Worm (Caenorhabditis elegans) whole organism, L4 larva: ENCODE data around the gene suf-1.

Source experiments
- F26F4.8 ChIP-seq: fragments of 200-800 bp; sonication (Bioruptor generic); conservative IDR thresholded peaks from 2 replicates; pipeline ENCODE4 v1.3.6; 2022; ENCODE audit warnings: missing genetic modification characterization, missing compliant biosample characterization
- F37D6.2 ChIP-seq: sonication (generic microtip); optimal IDR thresholded peaks from 2 replicates; lab custom pipeline; 2016; ENCODE audit warnings: mild to moderate bottlenecking, missing genetic modification characterization, missing compliant biosample characterization
- T20F7.1 ChIP-seq: fragments of 200-800 bp; sonication (Bioruptor generic); optimal IDR thresholded peaks from 2 replicates; lab custom pipeline; 2018; ENCODE audit warnings: mild to moderate bottlenecking, missing genetic modification characterization, missing compliant biosample characterization
- T26A8.4 ChIP-seq: fragments of 200-800 bp; sonication (Bioruptor generic); IDR thresholded peaks from 2 replicates; pipeline ENCODE4 v1.3.6; 2022; ENCODE audit warnings: missing genetic modification characterization, missing compliant biosample characterization
- Y48G9A.11 ChIP-seq: fragments of 200-800 bp; sonication (Bioruptor generic); IDR thresholded peaks from 2 replicates; pipeline ENCODE4 v1.3.6; 2022; ENCODE audit warnings: missing genetic modification reagents, missing genetic modification characterization, missing compliant biosample characterization
- Y5F2A.4 ChIP-seq: fragments of 200-800 bp; sonication (Bioruptor generic); optimal IDR thresholded peaks from 2 replicates; lab custom pipeline; 2018; ENCODE audit warnings: mild to moderate bottlenecking, missing genetic modification characterization, missing compliant biosample characterization
- Y75B8A.6 ChIP-seq: fragments of 200-800 bp; sonication (Bioruptor generic); IDR thresholded peaks from 2 replicates; pipeline ENCODE4 v1.3.6; 2022; ENCODE audit warnings: missing genetic modification reagents, missing genetic modification characterization, missing compliant biosample characterization
- arid-1 ChIP-seq: fragments of 200-800 bp; sonication (Bioruptor generic); conservative IDR thresholded peaks from 2 replicates; pipeline ENCODE4 v1.3.6; 2022; ENCODE audit warnings: missing genetic modification reagents, missing genetic modification characterization, missing compliant biosample characterization
- ceh-20 ChIP-seq: fragments of 200-800 bp; sonication (Bioruptor generic); IDR thresholded peaks from 2 replicates; pipeline ENCODE4 v1.3.6; 2022; ENCODE audit warnings: missing genetic modification reagents, missing genetic modification characterization, missing compliant biosample characterization
- ceh-32 ChIP-seq: sonication (generic microtip); optimal IDR thresholded peaks from 2 replicates; lab custom pipeline; 2016; ENCODE audit warnings: mild to moderate bottlenecking, missing genetic modification characterization, missing compliant biosample characterization; ENCODE audit not compliant: poor library complexity
- ceh-82 ChIP-seq: sonication (generic microtip); optimal IDR thresholded peaks from 2 replicates; lab custom pipeline; 2017; ENCODE audit warnings: missing biosample characterization, missing genetic modification characterization
- ces-1 ChIP-seq: fragments of 150-350 bp; sonication (generic microtip); optimal IDR thresholded peaks from 4 replicates; lab custom pipeline; 2014; ENCODE audit warnings: missing biosample characterization, missing genetic modification reagents, missing genetic modification characterization
- daf-12 ChIP-seq: fragments of 150-350 bp; optimal IDR thresholded peaks from 2 replicates; lab custom pipeline; 2014; ENCODE audit warnings: missing biosample characterization, missing genetic modification reagents, missing genetic modification characterization
- daf-16 ChIP-seq, 3 experiments: sonication (generic microtip); optimal IDR thresholded peaks; 2 replicates each; lab custom pipeline; 2016 to 2017; ENCODE audit warnings: missing genetic modification characterization in 3 of 3, missing genetic modification reagents in 3 of 3, mild to moderate bottlenecking in 2 of 3, missing compliant biosample characterization in 2 of 3, missing biosample characterization in 1 of 3, moderate library complexity in 1 of 3
- dmd-8 ChIP-seq: fragments of 200-800 bp; sonication (Bioruptor generic); IDR thresholded peaks from 2 replicates; pipeline ENCODE4 v1.3.6; 2022; ENCODE audit warnings: missing genetic modification characterization, missing compliant biosample characterization
- dpl-1 ChIP-seq: fragments of 150-350 bp; optimal IDR thresholded peaks from 2 replicates; lab custom pipeline; 2014; ENCODE audit warnings: missing biosample characterization, missing genetic modification reagents, missing genetic modification characterization
- duxl-1 ChIP-seq: sonication (generic microtip); optimal IDR thresholded peaks from 2 replicates; lab custom pipeline; 2016; ENCODE audit warnings: mild to moderate bottlenecking, missing genetic modification characterization, moderate library complexity, missing compliant biosample characterization; ENCODE audit not compliant: poor library complexity
- egl-27 ChIP-seq: sonication (generic microtip); optimal IDR thresholded peaks from 3 replicates; lab custom pipeline; 2017; ENCODE audit warnings: missing biosample characterization, missing genetic modification reagents, missing genetic modification characterization
- fos-1 ChIP-seq: fragments of 150-350 bp; optimal IDR thresholded peaks from 2 replicates; lab custom pipeline; 2014; ENCODE audit warnings: missing biosample characterization, missing genetic modification characterization
- hif-1 ChIP-seq, 2 experiments: sonication (generic microtip); optimal IDR thresholded peaks; 2 replicates each; lab custom pipeline; 2016 to 2017; ENCODE audit warnings: missing compliant biosample characterization in 2 of 2, missing genetic modification characterization in 2 of 2, missing genetic modification reagents in 2 of 2, missing genotype in 2 of 2, mild to moderate bottlenecking in 1 of 2
- hlh-30 ChIP-seq: sonication (generic microtip); optimal IDR thresholded peaks from 2 replicates; lab custom pipeline; 2017; ENCODE audit warnings: antibody characterized with exemption, mild to moderate bottlenecking, missing genetic modification characterization, missing compliant biosample characterization; ENCODE audit not compliant: insufficient read depth
- jun-1 ChIP-seq: fragments of 150-350 bp; optimal IDR thresholded peaks from 2 replicates; lab custom pipeline; 2014; ENCODE audit warnings: missing biosample characterization, missing genetic modification reagents, missing genetic modification characterization
- lin-29 ChIP-seq: fragments of 200-800 bp; sonication (Bioruptor generic); IDR thresholded peaks from 2 replicates; pipeline ENCODE4 v1.3.6; 2022; ENCODE audit warnings: missing genetic modification reagents, missing genetic modification characterization, missing compliant biosample characterization
- lsy-2 ChIP-seq, 2 experiments: fragments of 150-350 bp in 1 of 2; sonication (generic microtip) in 1 of 2; optimal IDR thresholded peaks; 2 replicates each; lab custom pipeline; 2014 to 2017; ENCODE audit warnings: missing biosample characterization in 2 of 2, missing genetic modification characterization in 2 of 2
- mdl-1 ChIP-seq, 2 experiments: fragments of 150-350 bp in 1 of 2; sonication (generic microtip) in 1 of 2; optimal IDR thresholded peaks; 2 replicates each; lab custom pipeline; 2014 to 2017; ENCODE audit warnings: missing biosample characterization in 2 of 2, missing genetic modification characterization in 2 of 2
- mdt-29 ChIP-seq: fragments of 200-800 bp; sonication (Bioruptor generic); IDR thresholded peaks from 2 replicates; pipeline ENCODE4 v1.3.6; 2022; ENCODE audit warnings: missing genetic modification reagents, missing genetic modification characterization, missing compliant biosample characterization
- mep-1 ChIP-seq: fragments of 150-350 bp; sonication (generic microtip); optimal IDR thresholded peaks from 3 replicates; lab custom pipeline; 2014; ENCODE audit warnings: missing biosample characterization, missing genetic modification characterization
- mes-2 ChIP-seq: sonication (generic microtip); optimal IDR thresholded peaks from 2 replicates; lab custom pipeline; 2016; ENCODE audit warnings: missing genotype, mild to moderate bottlenecking, missing genetic modification characterization, missing compliant biosample characterization; ENCODE audit not compliant: poor library complexity, severe bottlenecking
- mxl-2 ChIP-seq: fragments of 200-800 bp; sonication (Bioruptor generic); conservative IDR thresholded peaks from 2 replicates; pipeline ENCODE4 v1.3.6; 2022; ENCODE audit warnings: missing genetic modification reagents, missing genetic modification characterization, missing compliant biosample characterization
- mxl-3 ChIP-seq: fragments of 200-800 bp; sonication (Bioruptor generic); optimal IDR thresholded peaks from 2 replicates; lab custom pipeline; 2018; ENCODE audit warnings: mild to moderate bottlenecking, missing genetic modification characterization, missing compliant biosample characterization
- nhr-102 ChIP-seq: sonication (generic microtip); optimal IDR thresholded peaks from 2 replicates; lab custom pipeline; 2016; ENCODE audit warnings: mild to moderate bottlenecking, missing genetic modification characterization, moderate library complexity, missing compliant biosample characterization
- nhr-111 ChIP-seq: fragments of 200-800 bp; sonication (Bioruptor generic); optimal IDR thresholded peaks from 2 replicates; lab custom pipeline; 2018; ENCODE audit warnings: mild to moderate bottlenecking, missing genetic modification characterization, missing compliant biosample characterization
- nhr-237 ChIP-seq: sonication (generic microtip); optimal IDR thresholded peaks from 2 replicates; lab custom pipeline; 2017; ENCODE audit warnings: missing biosample characterization, missing genetic modification characterization
- nhr-28 ChIP-seq: fragments of 150-350 bp; optimal IDR thresholded peaks from 2 replicates; lab custom pipeline; 2014; ENCODE audit warnings: missing biosample characterization, missing genetic modification characterization
- nhr-41 ChIP-seq: fragments of 200-800 bp; sonication (Bioruptor generic); IDR thresholded peaks from 2 replicates; pipeline ENCODE4 v1.3.6; 2022; ENCODE audit warnings: missing genetic modification reagents, missing genetic modification characterization, missing compliant biosample characterization
- nhr-42 ChIP-seq: fragments of 200-800 bp; sonication (Bioruptor generic); IDR thresholded peaks from 2 replicates; pipeline ENCODE4 v1.3.6; 2022; ENCODE audit warnings: missing genetic modification characterization, missing compliant biosample characterization
- nhr-76 ChIP-seq: fragments of 150-350 bp; optimal IDR thresholded peaks from 2 replicates; lab custom pipeline; 2014; ENCODE audit warnings: missing biosample characterization, missing genetic modification characterization
- rbr-2 ChIP-seq: sonication (generic microtip); optimal IDR thresholded peaks from 2 replicates; lab custom pipeline; 2016; ENCODE audit warnings: missing genotype, missing genetic modification characterization, missing compliant biosample characterization
- skn-1 ChIP-seq: fragments of 150-350 bp; optimal IDR thresholded peaks from 2 replicates; lab custom pipeline; 2014; ENCODE audit warnings: missing biosample characterization, missing genetic modification characterization
- tag-97 ChIP-seq: fragments of 200-800 bp; sonication (Bioruptor generic); IDR thresholded peaks from 2 replicates; pipeline ENCODE4 v1.3.6; 2022; ENCODE audit warnings: missing genetic modification characterization, missing compliant biosample characterization
- tra-1 ChIP-seq: fragments of 200-800 bp; sonication (Bioruptor generic); IDR thresholded peaks from 2 replicates; pipeline ENCODE4 v1.3.6; 2022; ENCODE audit warnings: missing genetic modification reagents, missing genetic modification characterization, missing compliant biosample characterization
- unc-130 ChIP-seq: sonication (generic microtip); optimal IDR thresholded peaks from 2 replicates; lab custom pipeline; 2016; ENCODE audit warnings: missing genetic modification reagents, missing genetic modification characterization, missing compliant biosample characterization
- unc-39 ChIP-seq: sonication (generic microtip); optimal IDR thresholded peaks from 2 replicates; lab custom pipeline; 2017; ENCODE audit warnings: missing biosample characterization, missing genetic modification characterization
- vab-7 ChIP-seq: fragments of 200-800 bp; sonication (Bioruptor generic); IDR thresholded peaks from 2 replicates; pipeline ENCODE4 v1.3.6; 2022; ENCODE audit warnings: missing genetic modification reagents, missing genetic modification characterization, missing compliant biosample characterization
- zag-1 ChIP-seq: fragments of 150-350 bp; optimal IDR thresholded peaks from 2 replicates; lab custom pipeline; 2014; ENCODE audit warnings: missing biosample characterization, missing genetic modification characterization
- zfp-2 ChIP-seq: sonication (generic microtip); optimal IDR thresholded peaks from 2 replicates; lab custom pipeline; 2016; ENCODE audit warnings: mild to moderate bottlenecking, missing genetic modification characterization, missing compliant biosample characterization
- zfp-3 ChIP-seq: fragments of 200-800 bp; sonication (Bioruptor generic); conservative IDR thresholded peaks from 2 replicates; pipeline ENCODE4 v1.3.6; 2022; ENCODE audit warnings: missing genetic modification reagents, missing genetic modification characterization, missing compliant biosample characterization
- zip-2 ChIP-seq: fragments of 150-350 bp; optimal IDR thresholded peaks from 2 replicates; lab custom pipeline; 2014; ENCODE audit warnings: missing biosample characterization, missing genetic modification characterization
- ztf-7 ChIP-seq: fragments of 150-350 bp; optimal IDR thresholded peaks from 2 replicates; lab custom pipeline; 2014; ENCODE audit warnings: missing biosample characterization, missing genetic modification characterization

suf-1 gene

DNA sequence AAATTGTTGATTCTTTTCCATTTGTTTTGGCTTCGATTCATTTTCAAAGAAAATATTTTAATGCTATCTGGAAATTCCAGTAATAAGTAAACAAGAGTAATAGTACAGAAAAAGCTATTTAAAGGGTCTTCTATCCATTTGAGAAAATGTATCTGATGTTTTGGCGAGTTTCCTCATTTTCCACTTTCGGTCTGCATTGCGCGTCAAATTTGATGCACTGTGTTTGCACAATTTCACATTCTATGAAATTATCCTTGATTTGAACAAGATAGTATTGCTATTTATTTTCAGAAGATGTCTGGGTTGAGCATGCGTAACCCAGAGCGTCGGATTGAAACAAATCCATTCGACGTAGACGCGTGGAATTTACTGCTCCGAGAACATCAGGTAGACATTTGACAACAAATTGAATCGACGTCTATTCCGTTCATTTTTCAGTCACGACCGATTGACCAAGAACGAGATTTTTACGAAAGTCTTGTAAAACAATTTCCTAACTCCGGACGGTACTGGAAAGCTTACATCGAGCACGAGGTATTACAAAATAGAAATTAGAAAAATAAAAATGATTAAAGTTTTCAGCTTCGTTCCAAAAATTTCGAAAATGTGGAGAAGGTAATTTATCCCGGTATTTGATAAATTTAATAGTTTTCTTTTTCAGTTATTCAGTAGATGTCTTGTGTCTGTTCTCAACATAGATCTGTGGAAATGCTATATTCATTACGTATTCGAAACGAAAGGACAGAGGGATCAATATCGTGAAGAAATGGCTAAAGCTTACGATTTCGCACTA, at the start of gene suf-1:
TSS of gene suf-1 (plus strand) at position 280 of the 793 bp plus-strand sequence.
- no peak for TF ChIP-seq mdl-1 (tag; optimal IDR thresholded peaks at IDR 0.05; lab: Kevin White, UChicago)
- TF ChIP-seq ces-1 (GFP tag; lab: Kevin White, UChicago) = no peak
- no peak for TF ChIP-seq nhr-111 (GFP tag; lab: Kevin White, UChicago)
- 0 out of 2 replicates have a peak, but pooled peaks have one; percentile 52 for TF ChIP-seq mdt-29 (GFP tag; lab: Robert Waterston, UW)
- TF ChIP-seq tra-1 (GFP tag; lab: Robert Waterston, UW) = 0 out of 2 replicates have a peak, but pooled peaks have one; percentile 47
- no peak for TF ChIP-seq egl-27
- TF ChIP-seq Y48G9A.11 (GFP tag; lab: Robert Waterston, UW) = peak; percentile 64; the same call in 1 of the 2 replicates
- TF ChIP-seq dmd-8 (GFP tag; lab: Robert Waterston, UW) = peak; percentile 56; the same call in 1 of the 2 replicates
- no peak for TF ChIP-seq F26F4.8 (GFP tag; lab: Robert Waterston, UW)
- no peak for TF ChIP-seq tag-97 (GFP tag; lab: Robert Waterston, UW)
- TF ChIP-seq unc-39 (tag; lab: Kevin White, UChicago) = no peak
- TF ChIP-seq unc-130 (GFP tag; lab: Kevin White, UChicago) = peak; percentile 57
- TF ChIP-seq nhr-237 (tag; lab: Kevin White, UChicago) = no peak
- no peak for TF ChIP-seq nhr-102
- TF ChIP-seq hif-1 (tag; optimal IDR thresholded peaks at IDR 0.05; lab: Kevin White, UChicago) = no peak
- TF ChIP-seq zfp-2 (tag; lab: Kevin White, UChicago) = no peak
- no peak for TF ChIP-seq ceh-82
- TF ChIP-seq mxl-2 (GFP tag; lab: Robert Waterston, UW) = no peak
- no peak for TF ChIP-seq skn-1
- TF ChIP-seq nhr-42 (GFP tag; lab: Robert Waterston, UW) = no peak
- no peak for TF ChIP-seq ceh-20 (GFP tag; lab: Robert Waterston, UW)
- peak; percentile 69 for TF ChIP-seq mes-2 (tag; lab: Kevin White, UChicago)
- no peak for TF ChIP-seq T20F7.1 (GFP tag; lab: Kevin White, UChicago)
- no peak for TF ChIP-seq nhr-41 (GFP tag; lab: Robert Waterston, UW)
- no peak for TF ChIP-seq mep-1 (tag; lab: Kevin White, UChicago)
- no peak for TF ChIP-seq zip-2 (tag; lab: Kevin White, UChicago)
- peak; percentile 50 for TF ChIP-seq T26A8.4 (GFP tag; lab: Robert Waterston, UW)
- no peak for TF ChIP-seq rbr-2 (tag; lab: Kevin White, UChicago)
- TF ChIP-seq ceh-32 = no peak
- TF ChIP-seq lsy-2 (tag; optimal IDR thresholded peaks at IDR 0.05; lab: Kevin White, UChicago) = no peak
- TF ChIP-seq nhr-28 (tag; lab: Kevin White, UChicago) = no peak
- 0 out of 2 replicates have a peak, but pooled peaks have one; percentile 23 for TF ChIP-seq Y75B8A.6
- TF ChIP-seq zag-1 = no peak
- no peak for TF ChIP-seq mxl-3 (GFP tag; lab: Kevin White, UChicago)
- TF ChIP-seq zfp-3 (GFP tag; lab: Robert Waterston, UW) = no peak
- TF ChIP-seq duxl-1 (tag; lab: Kevin White, UChicago) = no peak
- TF ChIP-seq vab-7 (GFP tag; lab: Robert Waterston, UW) = 0 out of 2 replicates have a peak, but pooled peaks have one; percentile 13
- no peak for TF ChIP-seq daf-12 (tag; lab: Kevin White, UChicago)
- TF ChIP-seq nhr-76 (tag; lab: Kevin White, UChicago) = no peak
- peak; percentile 30 for TF ChIP-seq dpl-1 (GFP tag; lab: Kevin White, UChicago)
- no peak for TF ChIP-seq lin-29 (GFP tag; lab: Robert Waterston, UW)
- TF ChIP-seq ztf-7 = no peak
- peak; percentile 21 for TF ChIP-seq Y5F2A.4 (GFP tag; lab: Kevin White, UChicago)
- no peak for TF ChIP-seq jun-1 (tag; lab: Kevin White, UChicago)
- peak; percentile 54; the same call in 1 of the 2 replicates for TF ChIP-seq arid-1 (GFP tag; lab: Robert Waterston, UW)
- TF ChIP-seq fos-1 (tag; lab: Kevin White, UChicago) = no peak
- no peak for TF ChIP-seq hlh-30 (tag; lab: Kevin White, UChicago)
- no peak for TF ChIP-seq daf-16 (GFP tag; optimal IDR thresholded peaks at IDR 0.05; lab: Kevin White, UChicago)
- no peak for TF ChIP-seq daf-16 (tag; optimal IDR thresholded peaks at IDR 0.05; lab: Kevin White, UChicago)
- no peak for TF ChIP-seq F37D6.2 (tag; lab: Kevin White, UChicago)
